Fruit fly (Drosophila melanogaster) Kc167 (cell line): ENCODE measurements around the gene CG14687.

Source experiments
- Myc ChIP-seq: fragments of >200 bp; optimal IDR thresholded peaks from 2 replicates; lab custom pipeline; 2017; ENCODE audit warnings: missing external identifiers
- Sin3A ChIP-seq: fragments of >200 bp; optimal IDR thresholded peaks from 2 replicates; lab custom pipeline; 2018; ENCODE audit warnings: missing external identifiers
- h ChIP-seq: fragments of >200 bp; optimal IDR thresholded peaks from 3 replicates; lab custom pipeline; 2018; ENCODE audit warnings: missing external identifiers
- insv ChIP-seq: fragments of >200 bp; optimal IDR thresholded peaks from 3 replicates; lab custom pipeline; 2018; ENCODE audit warnings: missing external identifiers
- psq ChIP-seq: fragments of >200 bp; optimal IDR thresholded peaks from 2 replicates; lab custom pipeline; 2017; ENCODE audit warnings: missing external identifiers
- ttk ChIP-seq: sonication (Bioruptor generic); optimal IDR thresholded peaks from 2 replicates; lab custom pipeline; 2017; ENCODE audit warnings: missing external identifiers

The CG14687 gene

dm6 chr3R:10834893-10835292 lies 42.2 kb downstream of the CG14687 start:
- TF ChIP-seq insv (no peak), psq (no peak), Myc (lab: Kevin White, UChicago) (no peak), Sin3A (lab: Kevin White, UChicago) (no peak), h (lab: Kevin White, UChicago) (no peak), ttk (lab: Kevin White, UChicago) (no peak)

- TF ChIP-seq Myc (lab: Kevin White, UChicago) (no peak), ttk (lab: Kevin White, UChicago) (no peak), Sin3A (lab: Kevin White, UChicago) (no peak), psq (no peak), insv (no peak), h (lab: Kevin White, UChicago) (no peak)
Observed at dm6 chr3R:10836924-10837323, 44.2 kb downstream of the CG14687 start.

dm6 chr3R:10842422-10842821 lies 49.7 kb downstream of the CG14687 start:
- TF ChIP-seq Sin3A (lab: Kevin White, UChicago) (no peak), psq (no peak), h (lab: Kevin White, UChicago) (no peak), Myc (lab: Kevin White, UChicago) (no peak), ttk (lab: Kevin White, UChicago) (no peak), insv (no peak)
